Worm (Caenorhabditis elegans) whole organism, L4 larva: ENCODE results near the gene rdl-1.

ENCODE experiments used
- D1046.2 ChIP-seq: fragments of 200-800 bp; sonication (Bioruptor generic); IDR thresholded peaks from 2 replicates; pipeline ENCODE4 v1.3.6; 2022; ENCODE audit warnings: missing genetic modification characterization, missing compliant biosample characterization
- F10B5.3 ChIP-seq: sonication (generic microtip); optimal IDR thresholded peaks from 2 replicates; lab custom pipeline; 2016; ENCODE audit warnings: mild to moderate bottlenecking, missing genetic modification characterization, missing compliant biosample characterization
- F26F4.8 ChIP-seq: fragments of 200-800 bp; sonication (Bioruptor generic); conservative IDR thresholded peaks from 2 replicates; pipeline ENCODE4 v1.3.6; 2022; ENCODE audit warnings: missing genetic modification characterization, missing compliant biosample characterization
- F37D6.2 ChIP-seq: sonication (generic microtip); optimal IDR thresholded peaks from 2 replicates; lab custom pipeline; 2016; ENCODE audit warnings: mild to moderate bottlenecking, missing genetic modification characterization, missing compliant biosample characterization
- Y105C5A.15 ChIP-seq: fragments of 200-800 bp; sonication (Bioruptor generic); IDR thresholded peaks from 2 replicates; pipeline ENCODE4 v1.3.6; 2022; ENCODE audit warnings: missing genetic modification characterization, missing compliant biosample characterization
- Y48G9A.11 ChIP-seq: fragments of 200-800 bp; sonication (Bioruptor generic); IDR thresholded peaks from 2 replicates; pipeline ENCODE4 v1.3.6; 2022; ENCODE audit warnings: missing genetic modification reagents, missing genetic modification characterization, missing compliant biosample characterization
- ZK546.5 ChIP-seq, 2 experiments: sonication (generic microtip); optimal IDR thresholded peaks; 2 replicates each; lab custom pipeline; 2017; ENCODE audit warnings: missing biosample characterization in 2 of 2, missing genetic modification characterization in 2 of 2
- aly-2 ChIP-seq: sonication (generic microtip); optimal IDR thresholded peaks from 2 replicates; lab custom pipeline; 2018; ENCODE audit warnings: missing biosample characterization, missing genetic modification characterization
- ceh-44 ChIP-seq: fragments of 200-800 bp; sonication (Bioruptor generic); IDR thresholded peaks from 2 replicates; pipeline ENCODE4 v1.3.6; 2022; ENCODE audit warnings: missing genetic modification reagents, missing genetic modification characterization, missing compliant biosample characterization
- ces-1 ChIP-seq: fragments of 150-350 bp; sonication (generic microtip); optimal IDR thresholded peaks from 4 replicates; lab custom pipeline; 2014; ENCODE audit warnings: missing biosample characterization, missing genetic modification reagents, missing genetic modification characterization
- ctbp-1 ChIP-seq: fragments of 200-800 bp; sonication (Bioruptor generic); IDR thresholded peaks from 2 replicates; pipeline ENCODE4 v1.3.6; 2022; ENCODE audit warnings: missing genetic modification reagents, missing genetic modification characterization, missing compliant biosample characterization
- daf-12 ChIP-seq: fragments of 150-350 bp; optimal IDR thresholded peaks from 2 replicates; lab custom pipeline; 2014; ENCODE audit warnings: missing biosample characterization, missing genetic modification reagents, missing genetic modification characterization
- daf-16 ChIP-seq, 3 experiments: sonication (generic microtip); optimal IDR thresholded peaks; 2 replicates each; lab custom pipeline; 2016 to 2017; ENCODE audit warnings: missing genetic modification characterization in 3 of 3, missing genetic modification reagents in 3 of 3, mild to moderate bottlenecking in 2 of 3, missing compliant biosample characterization in 2 of 3, missing biosample characterization in 1 of 3, moderate library complexity in 1 of 3
- daf-19 ChIP-seq: fragments of 200-800 bp; sonication (Bioruptor generic); conservative IDR thresholded peaks from 2 replicates; pipeline ENCODE4 v1.3.6; 2022; ENCODE audit warnings: missing genetic modification characterization, missing compliant biosample characterization
- daf-8 ChIP-seq: fragments of 200-800 bp; sonication (Bioruptor generic); IDR thresholded peaks from 2 replicates; pipeline ENCODE4 v1.3.6; 2022; ENCODE audit warnings: missing genetic modification characterization, missing compliant biosample characterization
- dmd-6 ChIP-seq: fragments of 200-800 bp; sonication (Bioruptor generic); IDR thresholded peaks from 2 replicates; pipeline ENCODE4 v1.3.6; 2022; ENCODE audit warnings: missing genetic modification reagents, missing genetic modification characterization, missing compliant biosample characterization
- duxl-1 ChIP-seq: sonication (generic microtip); optimal IDR thresholded peaks from 2 replicates; lab custom pipeline; 2016; ENCODE audit warnings: mild to moderate bottlenecking, missing genetic modification characterization, moderate library complexity, missing compliant biosample characterization; ENCODE audit not compliant: poor library complexity
- dve-1 ChIP-seq: sonication (generic microtip); optimal IDR thresholded peaks from 2 replicates; lab custom pipeline; 2017; ENCODE audit warnings: antibody characterized with exemption, mild to moderate bottlenecking, missing genetic modification characterization, missing compliant biosample characterization; ENCODE audit not compliant: insufficient read depth
- egl-27 ChIP-seq: sonication (generic microtip); optimal IDR thresholded peaks from 3 replicates; lab custom pipeline; 2017; ENCODE audit warnings: missing biosample characterization, missing genetic modification reagents, missing genetic modification characterization
- gei-8 ChIP-seq: fragments of 200-800 bp; sonication (Bioruptor generic); optimal IDR thresholded peaks from 2 replicates; lab custom pipeline; 2018; ENCODE audit warnings: mild to moderate bottlenecking, missing genetic modification characterization, missing compliant biosample characterization
- hif-1 ChIP-seq, 2 experiments: sonication (generic microtip); optimal IDR thresholded peaks; 2 replicates each; lab custom pipeline; 2016 to 2017; ENCODE audit warnings: missing compliant biosample characterization in 2 of 2, missing genetic modification characterization in 2 of 2, missing genetic modification reagents in 2 of 2, missing genotype in 2 of 2, mild to moderate bottlenecking in 1 of 2
- hlh-30 ChIP-seq: sonication (generic microtip); optimal IDR thresholded peaks from 2 replicates; lab custom pipeline; 2017; ENCODE audit warnings: antibody characterized with exemption, mild to moderate bottlenecking, missing genetic modification characterization, missing compliant biosample characterization; ENCODE audit not compliant: insufficient read depth
- jun-1 ChIP-seq: fragments of 150-350 bp; optimal IDR thresholded peaks from 2 replicates; lab custom pipeline; 2014; ENCODE audit warnings: missing biosample characterization, missing genetic modification reagents, missing genetic modification characterization
- lim-7 ChIP-seq: fragments of 200-800 bp; sonication (Bioruptor generic); IDR thresholded peaks from 2 replicates; pipeline ENCODE4 v1.3.6; 2022; ENCODE audit warnings: missing genetic modification characterization, missing compliant biosample characterization
- lir-3 ChIP-seq: sonication (generic microtip); optimal IDR thresholded peaks from 2 replicates; lab custom pipeline; 2016; ENCODE audit warnings: mild to moderate bottlenecking, missing genetic modification characterization, missing compliant biosample characterization
- madf-5 ChIP-seq, 2 experiments: fragments of 200-800 bp; sonication (Bioruptor generic); IDR thresholded peaks; 2 replicates each; pipeline ENCODE4 v1.3.6; 2022; ENCODE audit warnings: missing compliant biosample characterization in 2 of 2, missing genetic modification characterization in 2 of 2
- mdt-29 ChIP-seq: fragments of 200-800 bp; sonication (Bioruptor generic); IDR thresholded peaks from 2 replicates; pipeline ENCODE4 v1.3.6; 2022; ENCODE audit warnings: missing genetic modification reagents, missing genetic modification characterization, missing compliant biosample characterization
- nhr-10 ChIP-seq: fragments of 150-350 bp; optimal IDR thresholded peaks from 2 replicates; lab custom pipeline; 2014; ENCODE audit warnings: missing biosample characterization, missing genetic modification characterization
- nhr-237 ChIP-seq: sonication (generic microtip); optimal IDR thresholded peaks from 2 replicates; lab custom pipeline; 2017; ENCODE audit warnings: missing biosample characterization, missing genetic modification characterization
- nhr-28 ChIP-seq: fragments of 150-350 bp; optimal IDR thresholded peaks from 2 replicates; lab custom pipeline; 2014; ENCODE audit warnings: missing biosample characterization, missing genetic modification characterization
- nhr-48 ChIP-seq: sonication (generic microtip); optimal IDR thresholded peaks from 2 replicates; lab custom pipeline; 2016; ENCODE audit warnings: mild to moderate bottlenecking, missing genetic modification characterization, missing compliant biosample characterization
- nhr-76 ChIP-seq: fragments of 150-350 bp; optimal IDR thresholded peaks from 2 replicates; lab custom pipeline; 2014; ENCODE audit warnings: missing biosample characterization, missing genetic modification characterization
- nhr-77 ChIP-seq: fragments of 150-350 bp; optimal IDR thresholded peaks from 2 replicates; lab custom pipeline; 2014; ENCODE audit warnings: missing biosample characterization, missing genetic modification characterization
- pha-4 ChIP-seq, 2 experiments: fragments of 150-350 bp in 1 of 2; fragments of 200-800 bp in 1 of 2; sonication (Bioruptor generic) in 1 of 2; IDR thresholded peaks in 1 of 2; optimal IDR thresholded peaks in 1 of 2; 2 replicates each; pipeline versions ENCODE4 v1.3.6 to Lab custom; 2014 to 2022; ENCODE audit warnings: missing genetic modification characterization in 2 of 2, missing genetic modification reagents in 2 of 2, missing biosample characterization in 1 of 2, missing compliant biosample characterization in 1 of 2
- php-3 ChIP-seq: fragments of 200-800 bp; sonication (Bioruptor generic); IDR thresholded peaks from 2 replicates; pipeline ENCODE4 v1.3.6; 2022; ENCODE audit warnings: missing genetic modification reagents, missing genetic modification characterization, missing compliant biosample characterization
- pqm-1 ChIP-seq: sonication (generic microtip); optimal IDR thresholded peaks from 2 replicates; lab custom pipeline; 2017; ENCODE audit warnings: missing biosample characterization, missing genetic modification characterization
- rbr-2 ChIP-seq: sonication (generic microtip); optimal IDR thresholded peaks from 2 replicates; lab custom pipeline; 2016; ENCODE audit warnings: missing genotype, missing genetic modification characterization, missing compliant biosample characterization
- sdz-12 ChIP-seq: fragments of 200-800 bp; sonication (Bioruptor generic); optimal IDR thresholded peaks from 2 replicates; lab custom pipeline; 2018; ENCODE audit warnings: mild to moderate bottlenecking, missing genetic modification characterization, missing compliant biosample characterization
- set-16 ChIP-seq: fragments of 200-800 bp; sonication (Bioruptor generic); IDR thresholded peaks from 2 replicates; pipeline ENCODE4 v1.3.6; 2022; ENCODE audit warnings: missing genetic modification reagents, missing genetic modification characterization, missing compliant biosample characterization
- snpc-1.2 ChIP-seq: fragments of 200-800 bp; sonication (Bioruptor generic); IDR thresholded peaks from 2 replicates; pipeline ENCODE4 v1.3.6; 2022; ENCODE audit warnings: missing genetic modification reagents, missing genetic modification characterization, missing compliant biosample characterization
- snpc-4 ChIP-seq: fragments of 150-350 bp; optimal IDR thresholded peaks from 2 replicates; lab custom pipeline; 2014; ENCODE audit warnings: missing biosample characterization, missing genetic modification characterization
- spr-3 ChIP-seq: fragments of 200-800 bp; sonication (Bioruptor generic); optimal IDR thresholded peaks from 2 replicates; lab custom pipeline; 2018; ENCODE audit warnings: mild to moderate bottlenecking, missing genetic modification characterization, missing compliant biosample characterization
- tra-1 ChIP-seq: fragments of 200-800 bp; sonication (Bioruptor generic); IDR thresholded peaks from 2 replicates; pipeline ENCODE4 v1.3.6; 2022; ENCODE audit warnings: missing genetic modification reagents, missing genetic modification characterization, missing compliant biosample characterization
- unc-39 ChIP-seq: sonication (generic microtip); optimal IDR thresholded peaks from 2 replicates; lab custom pipeline; 2017; ENCODE audit warnings: missing biosample characterization, missing genetic modification characterization
- unc-62 ChIP-seq, 3 experiments: fragments of 150-350 bp in 1 of 3; sonication (generic microtip); optimal IDR thresholded peaks in 2 of 3; peaks in 1 of 3; 1 replicate in 1 of 3; 2 replicates in 2 of 3; lab custom pipeline; 2014 to 2017; ENCODE audit warnings: missing biosample characterization in 3 of 3, missing genetic modification characterization in 3 of 3, missing genetic modification reagents in 3 of 3, missing genotype in 1 of 3
- vab-7 ChIP-seq: fragments of 200-800 bp; sonication (Bioruptor generic); IDR thresholded peaks from 2 replicates; pipeline ENCODE4 v1.3.6; 2022; ENCODE audit warnings: missing genetic modification reagents, missing genetic modification characterization, missing compliant biosample characterization
- zag-1 ChIP-seq: fragments of 150-350 bp; optimal IDR thresholded peaks from 2 replicates; lab custom pipeline; 2014; ENCODE audit warnings: missing biosample characterization, missing genetic modification characterization
- zfp-3 ChIP-seq: fragments of 200-800 bp; sonication (Bioruptor generic); conservative IDR thresholded peaks from 2 replicates; pipeline ENCODE4 v1.3.6; 2022; ENCODE audit warnings: missing genetic modification reagents, missing genetic modification characterization, missing compliant biosample characterization
- zip-11 ChIP-seq: fragments of 200-800 bp; sonication (Bioruptor generic); IDR thresholded peaks from 2 replicates; pipeline ENCODE4 v1.3.6; 2022; ENCODE audit warnings: missing genetic modification characterization, missing compliant biosample characterization
- zip-2 ChIP-seq: fragments of 150-350 bp; optimal IDR thresholded peaks from 2 replicates; lab custom pipeline; 2014; ENCODE audit warnings: missing biosample characterization, missing genetic modification characterization
- ztf-7 ChIP-seq: fragments of 150-350 bp; optimal IDR thresholded peaks from 2 replicates; lab custom pipeline; 2014; ENCODE audit warnings: missing biosample characterization, missing genetic modification characterization

Gene rdl-1

DNA sequence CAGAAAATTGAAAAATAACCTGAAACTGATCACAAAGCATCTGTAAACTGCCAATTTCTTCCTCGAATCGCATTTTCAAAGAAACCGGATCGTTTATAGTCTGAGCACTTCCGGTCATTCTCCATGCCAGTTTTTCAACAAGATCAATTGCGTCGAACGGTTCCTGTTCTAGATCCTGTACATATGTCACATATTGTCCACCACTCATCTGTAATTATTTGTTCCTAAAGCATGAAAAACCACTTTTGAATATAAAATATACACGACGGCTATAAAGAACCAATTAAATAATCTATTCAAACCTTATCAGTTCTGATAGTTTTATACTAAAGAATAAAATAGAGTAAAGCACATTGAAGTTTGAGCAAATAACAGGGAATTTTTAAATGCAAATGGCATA, 12.2 kb upstream of the rdl-1 start, which contains the start of gene sec-10:
Gene sec-10, minus strand, starts transcription at position 208 of the 400 bp plus-strand sequence.
- TF ChIP-seq ces-1 (GFP tag; lab: Kevin White, UChicago) (no peak), vab-7 (GFP tag; lab: Robert Waterston, UW) (no peak), pha-4 (GFP tag; IDR thresholded peaks at IDR 0.05; lab: Robert Waterston, UW) (no peak), pha-4 (tag; optimal IDR thresholded peaks at IDR 0.05; lab: Kevin White, UChicago) (no peak), mdt-29 (GFP tag; lab: Robert Waterston, UW) (no peak), nhr-28 (peak; percentile 68), snpc-4 (no peak), nhr-237 (no peak), nhr-77 (no peak), sdz-12 (no peak), madf-5 (GFP tag; IDR thresholded peaks at IDR 0.05; lab: Robert Waterston, UW) (no peak), ZK546.5 (tag; optimal IDR thresholded peaks at IDR 0.05; lab: Kevin White, UChicago) (no peak), php-3 (GFP tag; lab: Robert Waterston, UW) (peak; percentile 63), F37D6.2 (tag; lab: Kevin White, UChicago) (no peak), egl-27 (tag; lab: Kevin White, UChicago) (no peak), nhr-10 (tag; lab: Kevin White, UChicago) (no peak), gei-8 (GFP tag; lab: Kevin White, UChicago) (no peak), nhr-76 (no peak), zip-11 (GFP tag; lab: Robert Waterston, UW) (no peak), unc-62 (GFP tag; optimal IDR thresholded peaks at IDR 0.05 in 1 of 2; lab: Kevin White, UChicago) (no peak), unc-62 (tag; optimal IDR thresholded peaks at IDR 0.05; lab: Kevin White, UChicago) (no peak), unc-39 (tag; lab: Kevin White, UChicago) (no peak), hif-1 (tag; optimal IDR thresholded peaks at IDR 0.05; lab: Kevin White, UChicago) (no peak), lir-3 (no peak), snpc-1.2 (no peak), set-16 (GFP tag; lab: Robert Waterston, UW) (no peak), daf-12 (no peak), zag-1 (tag; lab: Kevin White, UChicago) (no peak), ceh-44 (GFP tag; lab: Robert Waterston, UW) (no peak), zfp-3 (GFP tag; lab: Robert Waterston, UW) (peak; percentile 60; the same call in 1 of the 2 replicates), F26F4.8 (GFP tag; lab: Robert Waterston, UW) (no peak), zip-2 (tag; lab: Kevin White, UChicago) (no peak), aly-2 (tag; lab: Kevin White, UChicago) (no peak), Y48G9A.11 (no peak), ztf-7 (tag; lab: Kevin White, UChicago) (no peak), spr-3 (GFP tag; lab: Kevin White, UChicago) (no peak), dmd-6 (GFP tag; lab: Robert Waterston, UW) (no peak), dve-1 (tag; lab: Kevin White, UChicago) (peak; percentile 57), rbr-2 (tag; lab: Kevin White, UChicago) (no peak), daf-16 (GFP tag; optimal IDR thresholded peaks at IDR 0.05; lab: Kevin White, UChicago) (no peak), daf-16 (tag; optimal IDR thresholded peaks at IDR 0.05; lab: Kevin White, UChicago) (peak; percentile 42), F10B5.3 (no peak), hlh-30 (tag; lab: Kevin White, UChicago) (no peak), daf-19 (GFP tag; lab: Robert Waterston, UW) (no peak), tra-1 (GFP tag; lab: Robert Waterston, UW) (no peak), duxl-1 (tag; lab: Kevin White, UChicago) (no peak), pqm-1 (peak; percentile 9), jun-1 (tag; lab: Kevin White, UChicago) (no peak), nhr-48 (no peak), Y105C5A.15 (GFP tag; lab: Robert Waterston, UW) (no peak), ctbp-1 (GFP tag; lab: Robert Waterston, UW) (no peak), D1046.2 (GFP tag; lab: Robert Waterston, UW) (no peak), lim-7 (GFP tag; lab: Robert Waterston, UW) (no peak), daf-8 (GFP tag; lab: Robert Waterston, UW) (no peak)
